Worm (Caenorhabditis elegans) whole organism, young adult: ENCODE results near the gene C08F1.12.

ENCODE experiments used
- C06A6.2 ChIP-seq: fragments of 200-800 bp; sonication (Bioruptor generic); conservative IDR thresholded peaks from 2 replicates; pipeline ENCODE4 v1.3.6; 2022; ENCODE audit warnings: missing genetic modification characterization, missing compliant biosample characterization
- F10E7.11 ChIP-seq: sonication (generic microtip); optimal IDR thresholded peaks from 2 replicates; lab custom pipeline; 2017; ENCODE audit warnings: mild to moderate bottlenecking, missing genetic modification characterization, moderate library complexity, missing compliant biosample characterization
- F23B12.7 ChIP-seq: sonication (generic microtip); optimal IDR thresholded peaks from 2 replicates; lab custom pipeline; 2017; ENCODE audit warnings: missing genetic modification characterization, mild to moderate bottlenecking, missing compliant biosample characterization, antibody characterized with exemption, moderate library complexity; ENCODE audit not compliant: insufficient read depth
- F39B2.1 ChIP-seq: fragments of 200-800 bp; sonication (Bioruptor generic); IDR thresholded peaks from 2 replicates; pipeline ENCODE4 v1.3.6; 2022; ENCODE audit warnings: missing genetic modification reagents, missing genetic modification characterization, missing compliant biosample characterization
- F57C9.4 ChIP-seq: sonication (generic microtip); optimal IDR thresholded peaks from 2 replicates; lab custom pipeline; 2017; ENCODE audit warnings: mild to moderate bottlenecking, missing genetic modification characterization, missing compliant biosample characterization
- T07F8.4 ChIP-seq: sonication (generic microtip); optimal IDR thresholded peaks from 2 replicates; lab custom pipeline; 2016; ENCODE audit warnings: mild to moderate bottlenecking, missing genetic modification characterization, moderate library complexity, missing compliant biosample characterization
- Y53F4B.3 ChIP-seq: fragments of 200-800 bp; sonication (Bioruptor generic); IDR thresholded peaks from 2 replicates; pipeline ENCODE4 v1.3.6; 2022; ENCODE audit warnings: missing genetic modification reagents, missing genetic modification characterization, missing compliant biosample characterization
- Y53G8AR.9 ChIP-seq: fragments of 200-800 bp; sonication (Bioruptor generic); conservative IDR thresholded peaks from 2 replicates; pipeline ENCODE4 v1.3.6; 2022; ENCODE audit warnings: missing genetic modification reagents, missing genetic modification characterization, missing compliant biosample characterization
- Y67H2A.10 ChIP-seq: fragments of 200-800 bp; sonication (Bioruptor generic); conservative IDR thresholded peaks from 2 replicates; pipeline ENCODE4 v1.3.6; 2022; ENCODE audit warnings: missing genetic modification reagents, missing genetic modification characterization, missing compliant biosample characterization
- Y95B8A.8 ChIP-seq: fragments of 200-800 bp; sonication (Bioruptor generic); IDR thresholded peaks from 2 replicates; pipeline ENCODE4 v1.3.6; 2022; ENCODE audit warnings: missing genetic modification reagents, missing genetic modification characterization, missing compliant biosample characterization
- ZK185.1 ChIP-seq: sonication (generic microtip); optimal IDR thresholded peaks from 2 replicates; lab custom pipeline; 2016; ENCODE audit warnings: mild to moderate bottlenecking, missing genetic modification characterization, missing compliant biosample characterization; ENCODE audit not compliant: poor library complexity, severe bottlenecking
- attf-3 ChIP-seq: fragments of 200-800 bp; sonication (Bioruptor generic); conservative IDR thresholded peaks from 2 replicates; pipeline ENCODE4 v1.3.6; 2022; ENCODE audit warnings: missing genetic modification reagents, missing genetic modification characterization, missing compliant biosample characterization
- attf-6 ChIP-seq: fragments of 200-800 bp; sonication (Bioruptor generic); IDR thresholded peaks from 2 replicates; pipeline ENCODE4 v1.3.6; 2022; ENCODE audit warnings: missing genetic modification reagents, missing genetic modification characterization, missing compliant biosample characterization
- cebp-1 ChIP-seq, 2 experiments: fragments of 200-800 bp in 1 of 2; sonication (Bioruptor generic) in 1 of 2; sonication (generic microtip) in 1 of 2; IDR thresholded peaks in 1 of 2; optimal IDR thresholded peaks in 1 of 2; 2 replicates each; pipeline versions ENCODE4 v1.3.6 to Lab custom; 2017 to 2022; ENCODE audit warnings: missing compliant biosample characterization in 2 of 2, missing genetic modification characterization in 2 of 2, mild to moderate bottlenecking in 1 of 2, missing genetic modification reagents in 1 of 2, moderate library complexity in 1 of 2
- cebp-2 ChIP-seq: fragments of 200-800 bp; sonication (Bioruptor generic); IDR thresholded peaks from 2 replicates; pipeline ENCODE4 v1.3.6; 2022; ENCODE audit warnings: missing genetic modification characterization, missing compliant biosample characterization
- ceh-100 ChIP-seq: fragments of 200-800 bp; sonication (Bioruptor generic); IDR thresholded peaks from 2 replicates; pipeline ENCODE4 v1.3.6; 2022; ENCODE audit warnings: missing genetic modification reagents, missing genetic modification characterization, missing compliant biosample characterization
- ceh-27 ChIP-seq: fragments of 200-800 bp; sonication (Bioruptor generic); optimal IDR thresholded peaks from 2 replicates; lab custom pipeline; 2018; ENCODE audit warnings: mild to moderate bottlenecking, missing genetic modification characterization, moderate library complexity, missing compliant biosample characterization
- egl-18 ChIP-seq: fragments of 200-800 bp; sonication (Bioruptor generic); IDR thresholded peaks from 2 replicates; pipeline ENCODE4 v1.3.6; 2022; ENCODE audit warnings: missing genetic modification reagents, missing genetic modification characterization, missing compliant biosample characterization
- ekl-4 ChIP-seq: fragments of 200-800 bp; sonication (Bioruptor generic); IDR thresholded peaks from 2 replicates; pipeline ENCODE4 v1.3.6; 2022; ENCODE audit warnings: missing genetic modification reagents, missing genetic modification characterization, missing compliant biosample characterization
- gei-17 ChIP-seq: fragments of 200-800 bp; sonication (Bioruptor generic); optimal IDR thresholded peaks from 2 replicates; lab custom pipeline; 2018; ENCODE audit warnings: mild to moderate bottlenecking, missing genetic modification characterization, missing compliant biosample characterization
- hlh-12 ChIP-seq: sonication (generic microtip); optimal IDR thresholded peaks from 2 replicates; lab custom pipeline; 2016; ENCODE audit warnings: missing genetic modification characterization, missing compliant biosample characterization
- hmg-20 ChIP-seq: fragments of 200-800 bp; sonication (Bioruptor generic); IDR thresholded peaks from 2 replicates; pipeline ENCODE4 v1.3.6; 2022; ENCODE audit warnings: missing genetic modification reagents, missing genetic modification characterization, missing compliant biosample characterization
- hrde-1 ChIP-seq: sonication (generic microtip); optimal IDR thresholded peaks from 2 replicates; lab custom pipeline; 2016; ENCODE audit warnings: missing genetic modification characterization, mild to moderate bottlenecking, missing compliant biosample characterization, moderate library complexity, missing genotype, missing genetic modification reagents, borderline replicate concordance
- lin-54 ChIP-seq: fragments of 200-800 bp; sonication (Bioruptor generic); optimal IDR thresholded peaks from 2 replicates; lab custom pipeline; 2018; ENCODE audit warnings: mild to moderate bottlenecking, missing genetic modification characterization, missing compliant biosample characterization
- madf-10 ChIP-seq: sonication (generic microtip); optimal IDR thresholded peaks from 2 replicates; lab custom pipeline; 2016; ENCODE audit warnings: mild to moderate bottlenecking, missing genetic modification characterization, missing compliant biosample characterization
- mxl-1 ChIP-seq: sonication (generic microtip); optimal IDR thresholded peaks from 2 replicates; lab custom pipeline; 2016; ENCODE audit warnings: missing genetic modification characterization, missing compliant biosample characterization
- nfya-2 ChIP-seq: fragments of 200-800 bp; sonication (Bioruptor generic); IDR thresholded peaks from 2 replicates; pipeline ENCODE4 v1.3.6; 2022; ENCODE audit warnings: missing genetic modification reagents, missing genetic modification characterization, missing compliant biosample characterization
- nfyb-1 ChIP-seq: fragments of 200-800 bp; sonication (Bioruptor generic); IDR thresholded peaks from 2 replicates; pipeline ENCODE4 v1.3.6; 2022; ENCODE audit warnings: missing genetic modification reagents, missing genetic modification characterization, missing compliant biosample characterization
- nhr-27 ChIP-seq: fragments of 200-800 bp; sonication (Bioruptor generic); optimal IDR thresholded peaks from 2 replicates; lab custom pipeline; 2018; ENCODE audit warnings: mild to moderate bottlenecking, missing genetic modification characterization, moderate library complexity, missing compliant biosample characterization
- nhr-80 ChIP-seq: sonication (generic microtip); optimal IDR thresholded peaks from 2 replicates; lab custom pipeline; 2016; ENCODE audit warnings: missing genetic modification characterization, missing compliant biosample characterization
- pha-4 ChIP-seq: fragments of 150-350 bp; sonication (generic microtip); optimal IDR thresholded peaks from 2 replicates; lab custom pipeline; 2014; ENCODE audit warnings: missing biosample characterization, missing genetic modification reagents, missing genetic modification characterization
- snpc-1.3 ChIP-seq: sonication (generic microtip); optimal IDR thresholded peaks from 2 replicates; lab custom pipeline; 2017; ENCODE audit warnings: missing genetic modification characterization, mild to moderate bottlenecking, missing compliant biosample characterization, antibody characterized with exemption, moderate library complexity, missing genotype, missing genetic modification reagents; ENCODE audit not compliant: insufficient read depth
- snpc-3.4 ChIP-seq: sonication (generic microtip); optimal IDR thresholded peaks from 2 replicates; lab custom pipeline; 2017; ENCODE audit warnings: missing genetic modification characterization, mild to moderate bottlenecking, missing compliant biosample characterization, antibody characterized with exemption, moderate library complexity, missing genotype, missing genetic modification reagents
- xnd-1 ChIP-seq: sonication (generic microtip); optimal IDR thresholded peaks from 2 replicates; lab custom pipeline; 2016; ENCODE audit warnings: missing genotype, missing genetic modification reagents, missing genetic modification characterization, missing compliant biosample characterization
- zim-3 ChIP-seq: sonication (generic microtip); optimal IDR thresholded peaks from 2 replicates; lab custom pipeline; 2017; ENCODE audit warnings: mild to moderate bottlenecking, missing genetic modification characterization, moderate library complexity, missing compliant biosample characterization
- ztf-22 ChIP-seq: fragments of 200-800 bp; sonication (Bioruptor generic); optimal IDR thresholded peaks from 2 replicates; lab custom pipeline; 2018; ENCODE audit warnings: mild to moderate bottlenecking, missing genetic modification characterization, moderate library complexity, missing compliant biosample characterization
- ztf-28 ChIP-seq: fragments of 200-800 bp; sonication (Bioruptor generic); IDR thresholded peaks from 2 replicates; pipeline ENCODE4 v1.3.6; 2022; ENCODE audit warnings: missing genetic modification reagents, missing genetic modification characterization, missing compliant biosample characterization

Gene C08F1.12

ce11 chrII:1757033-1757432 is 49.2 kb downstream of the C08F1.12 start, which contains the start of gene F36H5.10:
Gene F36H5.10, plus strand, starts transcription at chrII:1757333.
- TF ChIP-seq Y53F4B.3 (GFP tag; lab: Robert Waterston, UW) = no peak
- no peak for TF ChIP-seq F10E7.11 (tag; lab: Kevin White, UChicago)
- no peak for TF ChIP-seq F57C9.4 (tag; lab: Kevin White, UChicago)
- no peak for TF ChIP-seq mxl-1
- TF ChIP-seq madf-10 (tag; lab: Kevin White, UChicago) = no peak
- no peak for TF ChIP-seq ztf-22 (GFP tag; lab: Kevin White, UChicago)

ce11 chrII:1756582-1756981 is 49.7 kb downstream of the C08F1.12 start, which contains the start of gene fbxb-53:
Gene fbxb-53, plus strand, starts transcription at chrII:1756882.
- no peak for TF ChIP-seq xnd-1 (tag; lab: Kevin White, UChicago)
- no peak for TF ChIP-seq ekl-4 (GFP tag; lab: Robert Waterston, UW)
- no peak for TF ChIP-seq pha-4
- TF ChIP-seq T07F8.4 (tag; lab: Kevin White, UChicago) = no peak
- no peak for TF ChIP-seq F23B12.7 (tag; lab: Kevin White, UChicago)
- no peak for TF ChIP-seq zim-3 (tag; lab: Kevin White, UChicago)
- no peak for TF ChIP-seq hlh-12 (tag; lab: Kevin White, UChicago)
- no peak for TF ChIP-seq attf-6 (GFP tag; lab: Robert Waterston, UW)
- TF ChIP-seq cebp-2 (GFP tag; lab: Robert Waterston, UW) = no peak
- TF ChIP-seq C06A6.2 = no peak
- no peak for TF ChIP-seq ztf-28 (GFP tag; lab: Robert Waterston, UW)
- no peak for TF ChIP-seq Y53G8AR.9 (GFP tag; lab: Robert Waterston, UW)
- TF ChIP-seq F10E7.11 (tag; lab: Kevin White, UChicago) = no peak
- no peak for TF ChIP-seq hmg-20 (GFP tag; lab: Robert Waterston, UW)
- no peak for TF ChIP-seq Y67H2A.10 (GFP tag; lab: Robert Waterston, UW)

DNA sequence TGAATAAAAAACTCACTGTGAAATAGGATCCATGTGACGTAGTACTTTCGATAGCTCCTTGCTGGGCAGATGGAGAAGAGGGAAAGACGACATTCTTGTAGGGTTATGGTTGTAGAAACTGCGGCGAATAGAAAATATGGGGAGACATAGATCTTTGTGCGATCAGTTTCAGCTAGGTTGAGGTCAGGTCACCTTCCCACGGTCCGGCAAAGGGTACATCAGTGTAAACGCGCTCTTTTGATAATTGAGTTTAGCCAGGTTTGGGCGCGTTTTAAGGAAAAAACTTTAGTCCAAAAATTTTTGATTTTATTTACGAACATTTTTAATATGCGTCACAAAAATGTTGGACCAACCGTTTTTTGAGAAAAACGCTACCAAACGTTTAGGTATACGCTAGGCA is 50.2 kb downstream of the C08F1.12 start, which contains the start of gene F36H5.17:
Gene F36H5.17, minus strand, starts transcription at position 101 of the 400 bp plus-strand sequence.
- TF ChIP-seq snpc-1.3 (tag; lab: Kevin White, UChicago) (no peak), nhr-80 (tag; lab: Kevin White, UChicago) (no peak), nfya-2 (GFP tag; lab: Robert Waterston, UW) (no peak), gei-17 (GFP tag; lab: Kevin White, UChicago) (no peak), snpc-3.4 (tag; lab: Kevin White, UChicago) (no peak), Y95B8A.8 (GFP tag; lab: Robert Waterston, UW) (no peak), cebp-1 (GFP tag; IDR thresholded peaks at IDR 0.05; lab: Robert Waterston, UW) (no peak), cebp-1 (tag; optimal IDR thresholded peaks at IDR 0.05; lab: Kevin White, UChicago) (no peak), attf-3 (no peak), ceh-100 (GFP tag; lab: Robert Waterston, UW) (no peak), hrde-1 (no peak), ceh-27 (GFP tag; lab: Kevin White, UChicago) (no peak), ekl-4 (GFP tag; lab: Robert Waterston, UW) (no peak), zim-3 (tag; lab: Kevin White, UChicago) (no peak), lin-54 (GFP tag; lab: Kevin White, UChicago) (no peak), F39B2.1 (GFP tag; lab: Robert Waterston, UW) (no peak), nhr-27 (tag; lab: Kevin White, UChicago) (no peak), nfyb-1 (GFP tag; lab: Robert Waterston, UW) (no peak), egl-18 (GFP tag; lab: Robert Waterston, UW) (no peak), ZK185.1 (no peak)
